Fruit fly (Drosophila melanogaster): Measurements from ENCODE around the gene CG9578.

The CG9578 gene

DNA sequence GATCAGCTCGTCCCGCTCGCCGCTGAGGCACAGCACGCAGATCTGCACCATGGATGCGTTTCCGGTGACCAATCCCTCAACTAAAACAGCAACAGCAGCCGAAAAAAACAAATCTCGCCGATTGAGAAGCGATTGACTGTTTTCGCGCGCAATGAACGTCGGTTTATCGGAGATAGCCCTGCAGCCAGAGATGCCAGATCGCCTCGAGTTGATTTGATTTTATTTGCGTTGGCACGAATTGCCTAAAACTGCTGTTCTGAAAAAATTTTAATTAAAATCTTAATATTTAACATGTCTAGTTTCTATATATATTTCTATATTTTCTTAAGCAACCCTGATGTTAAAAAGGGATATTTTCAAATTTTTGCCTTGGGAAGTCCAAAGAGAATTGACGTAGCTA lies 7.4 kb upstream of the CG9578 start (continued):
- TF ChIP-seq Dip2 (GFP tag; IDR thresholded peaks at IDR 0.05), result no peak
- TF ChIP-seq CG7839 (tag; optimal IDR thresholded peaks at IDR 0.05), result no peak
- TF ChIP-seq Bteb2 (GFP tag; optimal IDR thresholded peaks at IDR 0.05), result no peak
- no peak for TF ChIP-seq CG1792 (GFP tag; optimal IDR thresholded peaks at IDR 0.05)
- TF ChIP-seq Scr (GFP tag; IDR thresholded peaks at IDR 0.05; ENCODE audit: partially characterized antibody), result peak; percentile 14; the same call in 1 of the 2 replicates
- no peak for TF ChIP-seq esg (GFP tag; conservative IDR thresholded peaks at IDR 0.05)
- no peak for TF ChIP-seq hkb (optimal IDR thresholded peaks at IDR 0.05)
- TF ChIP-seq hkb (GFP tag; IDR thresholded peaks at IDR 0.05), result no peak
- no peak for TF ChIP-seq CG32767 (GFP tag; IDR thresholded peaks at IDR 0.05)
- TF ChIP-seq Adf1 (GFP tag; IDR thresholded peaks at IDR 0.05), result no peak

DNA sequence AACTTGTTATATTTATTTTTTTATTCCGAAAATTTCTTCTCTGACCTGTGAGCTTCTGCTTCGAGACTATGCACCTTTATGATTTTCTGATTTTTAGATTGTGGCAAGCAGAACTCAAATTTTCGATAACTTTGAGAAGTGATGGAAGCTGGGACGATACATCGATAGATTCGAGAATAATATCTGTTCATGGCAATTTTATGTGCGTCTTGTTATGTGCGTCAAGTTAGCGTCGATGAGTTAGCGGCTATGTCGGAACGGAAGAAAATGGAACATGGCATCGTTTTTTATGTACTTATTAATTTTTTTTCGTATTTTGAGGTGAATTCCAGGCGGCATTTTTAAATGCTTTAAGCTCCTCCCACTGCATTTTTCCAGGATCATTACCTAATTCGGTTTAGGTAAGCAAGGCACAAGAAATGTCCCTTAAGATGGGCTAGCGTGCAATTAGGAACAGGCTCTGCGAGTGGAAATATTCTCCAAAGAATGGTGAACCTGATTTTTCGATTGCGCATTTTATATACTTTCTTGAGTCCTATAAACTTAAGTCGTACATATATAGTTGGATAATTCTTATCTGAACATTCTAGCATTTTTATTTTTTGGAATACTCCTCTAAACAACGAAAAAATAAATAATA lies 4.1 kb upstream of the CG9578 start, which contains the start of gene Phf7:
Gene Phf7 (minus strand): TSS at position 58 of the 640 bp plus-strand sequence.
- no peak for TF ChIP-seq CG11085 (GFP tag; IDR thresholded peaks at IDR 0.05)
- no peak for TF ChIP-seq Ravus (GFP tag; IDR thresholded peaks at IDR 0.05)
- peak; percentile 77 for TF ChIP-seq vnd (GFP tag; IDR thresholded peaks at IDR 0.05; ENCODE audit: partially characterized antibody)
- no peak for TF ChIP-seq Fer2 (tag; optimal IDR thresholded peaks at IDR 0.05)
- TF ChIP-seq jigr1 (GFP tag; IDR thresholded peaks at IDR 0.05), result no peak
- peak; percentile 68 for TF ChIP-seq Med (GFP tag)
- TF ChIP-seq CG32772 (GFP tag; IDR thresholded peaks at IDR 0.05), result no peak
- TF ChIP-seq CG18619 (GFP tag; optimal IDR thresholded peaks at IDR 0.05), result no peak
- no peak for TF ChIP-seq CG4707 (GFP tag; optimal IDR thresholded peaks at IDR 0.05)
- TF ChIP-seq tgo (GFP tag; IDR thresholded peaks at IDR 0.05), result no peak
- no peak for TF ChIP-seq Hr51 (GFP tag; optimal IDR thresholded peaks at IDR 0.05)
- no peak for TF ChIP-seq mam (GFP tag; optimal IDR thresholded peaks at IDR 0.05)
- peak; percentile 81 for TF ChIP-seq knrl (GFP tag; IDR thresholded peaks at IDR 0.05; ENCODE audit: partially characterized antibody)
- TF ChIP-seq CG14710 (tag; optimal IDR thresholded peaks at IDR 0.05), result peak; percentile 38
- no peak for TF ChIP-seq CG11093 (GFP tag; IDR thresholded peaks at IDR 0.05)
- TF ChIP-seq Stat92E (GFP tag; optimal IDR thresholded peaks at IDR 0.05), result no peak
- TF ChIP-seq Hand (GFP tag; optimal IDR thresholded peaks at IDR 0.05), result no peak
- TF ChIP-seq CG34224 (GFP tag; IDR thresholded peaks at IDR 0.05; ENCODE audit: partially characterized antibody), result peak; percentile 47; the same call in 1 of the 3 replicates
- no peak for TF ChIP-seq Dbx (GFP tag; IDR thresholded peaks at IDR 0.05)
- TF ChIP-seq D19A (tag; optimal IDR thresholded peaks at IDR 0.05), result no peak
- no peak for TF ChIP-seq CG16815 (GFP tag; optimal IDR thresholded peaks at IDR 0.05)
- TF ChIP-seq Tbp (GFP tag; optimal IDR thresholded peaks at IDR 0.05), result no peak
- TF ChIP-seq Bdp1 (GFP tag; optimal IDR thresholded peaks at IDR 0.05), result no peak
- peak; percentile 29; the same call in 1 of the 2 replicates for TF ChIP-seq MBD-R2 (GFP tag; IDR thresholded peaks at IDR 0.05)
- TF ChIP-seq yki (optimal IDR thresholded peaks at IDR 0.05), result no peak
- no peak for TF ChIP-seq tll (GFP tag; optimal IDR thresholded peaks at IDR 0.05)
- TF ChIP-seq br (optimal IDR thresholded peaks at IDR 0.05), result no peak
- TF ChIP-seq CG17361 (GFP tag; IDR thresholded peaks at IDR 0.05), result no peak
- TF ChIP-seq CG2875 (GFP tag; optimal IDR thresholded peaks at IDR 0.05), result no peak
- no peak for TF ChIP-seq ERR (GFP tag; optimal IDR thresholded peaks at IDR 0.05)
- no peak for TF ChIP-seq fd64A (GFP tag; optimal IDR thresholded peaks at IDR 0.05)
- no peak for TF ChIP-seq Ada2b (GFP tag; IDR thresholded peaks at IDR 0.05)
- TF ChIP-seq fd3F (GFP tag; optimal IDR thresholded peaks at IDR 0.05), result no peak
- peak; percentile 48 for TF ChIP-seq CG17186 (GFP tag; optimal IDR thresholded peaks at IDR 0.05)
- TF ChIP-seq CG17802 (tag; optimal IDR thresholded peaks at IDR 0.05), result peak; percentile 49
- TF ChIP-seq CG10565 (GFP tag; optimal IDR thresholded peaks at IDR 0.05), result no peak
- no peak for TF ChIP-seq Fer1 (GFP tag; optimal IDR thresholded peaks at IDR 0.05)
- no peak for TF ChIP-seq CG13123 (GFP tag; optimal IDR thresholded peaks at IDR 0.05)
- TF ChIP-seq Chrac-16 (GFP tag; optimal IDR thresholded peaks at IDR 0.05), result no peak
- TF ChIP-seq Mes4 (GFP tag; optimal IDR thresholded peaks at IDR 0.05), result no peak
